Worm (Caenorhabditis elegans) whole organism, L1 larva: Measurements from ENCODE around the gene C14E2.5.

Experiments
- nhr-84 ChIP-seq: sonication (generic microtip); optimal IDR thresholded peaks from 2 replicates; lab custom pipeline; 2017; ENCODE audit warnings: missing biosample characterization, missing genetic modification characterization
- nhr-90 ChIP-seq: sonication (generic microtip); optimal IDR thresholded peaks from 2 replicates; lab custom pipeline; 2016; ENCODE audit warnings: mild to moderate bottlenecking, missing genetic modification characterization, missing compliant biosample characterization; ENCODE audit not compliant: poor library complexity

- TF ChIP-seq nhr-84 (tag; lab: Kevin White, UChicago): no peak
- peak; percentile 79 for TF ChIP-seq nhr-90
Measured at ce11 chrX:1858616-1859015, 33.5 kb upstream of the C14E2.5 start.
